Worm (Caenorhabditis elegans): ENCODE data around the gene mrpl-36.

Gene mrpl-36

ce11 chrIII:9824330-9824934, 23.5 kb downstream of the mrpl-36 start, which contains the start of gene lin-52 (continued):
- TF ChIP-seq egl-27 (tag; optimal IDR thresholded peaks at IDR 0.05): no peak
- no peak for TF ChIP-seq fos-1 (tag; optimal IDR thresholded peaks at IDR 0.05)

- no peak for TF ChIP-seq skn-1 (tag; optimal IDR thresholded peaks at IDR 0.05)
- TF ChIP-seq nhr-10 (tag; optimal IDR thresholded peaks at IDR 0.05): no peak
- TF ChIP-seq nhr-25 (tag; optimal IDR thresholded peaks at IDR 0.05): no peak
- TF ChIP-seq R02D3.7 (tag; optimal IDR thresholded peaks at IDR 0.05): no peak
- TF ChIP-seq peb-1 (tag; optimal IDR thresholded peaks at IDR 0.05): no peak
- TF ChIP-seq sma-3 (GFP tag; optimal IDR thresholded peaks at IDR 0.05): no peak
- no peak for TF ChIP-seq mab-5 (tag; optimal IDR thresholded peaks at IDR 0.05)
- no peak for TF ChIP-seq lin-13 (GFP tag; optimal IDR thresholded peaks at IDR 0.05)
- no peak for TF ChIP-seq nhr-129 (tag; optimal IDR thresholded peaks at IDR 0.05)
- TF ChIP-seq lin-11 (tag; optimal IDR thresholded peaks at IDR 0.05): no peak
- TF ChIP-seq nhr-11 (tag; optimal IDR thresholded peaks at IDR 0.05): no peak
- no peak for TF ChIP-seq nhr-12 (tag; optimal IDR thresholded peaks at IDR 0.05)
- TF ChIP-seq zag-1 (tag; optimal IDR thresholded peaks at IDR 0.05): no peak
- no peak for TF ChIP-seq alr-1 (tag; optimal IDR thresholded peaks at IDR 0.05)
- no peak for TF ChIP-seq unc-39 (tag; optimal IDR thresholded peaks at IDR 0.05)
- no peak for TF ChIP-seq elt-1 (tag; optimal IDR thresholded peaks at IDR 0.05)
- no peak for TF ChIP-seq sma-9 (GFP tag; optimal IDR thresholded peaks at IDR 0.05)
- TF ChIP-seq sma-9 (tag; optimal IDR thresholded peaks at IDR 0.05): no peak
- TF ChIP-seq elt-3 (tag; optimal IDR thresholded peaks at IDR 0.05): no peak
These were observed 24.2 kb downstream of the mrpl-36 start for ce11 chrIII:9823748-9824147.

- no peak for TF ChIP-seq sem-4 (tag; optimal IDR thresholded peaks at IDR 0.05)
- TF ChIP-seq lin-39 (tag; optimal IDR thresholded peaks at IDR 0.05): no peak
- no peak for TF ChIP-seq mdl-1 (tag; optimal IDR thresholded peaks at IDR 0.05)
- TF ChIP-seq mab-5 (tag; optimal IDR thresholded peaks at IDR 0.05): no peak
- TF ChIP-seq ztf-1 (GFP tag; conservative IDR thresholded peaks at IDR 0.05): no peak
- no peak for TF ChIP-seq nhr-12 (tag; optimal IDR thresholded peaks at IDR 0.05)
- no peak for TF ChIP-seq unc-62 (GFP tag; optimal IDR thresholded peaks at IDR 0.05)
These were observed 25.0 kb downstream of the mrpl-36 start, which contains the start of gene arl-5 for ce11 chrIII:9822942-9823341. TSS of gene arl-5 (plus strand) at chrIII:9823242.

ce11 chrIII:9818763-9819162, 29.2 kb downstream of the mrpl-36 start, which contains the start of gene panl-3:
TSS of gene panl-3 (plus strand) at chrIII:9819056.
- no peak for TF ChIP-seq dmd-4 (tag; optimal IDR thresholded peaks at IDR 0.05)
- TF ChIP-seq F13H6.1 (tag; optimal IDR thresholded peaks at IDR 0.05): peak; percentile 55
- no peak for TF ChIP-seq lin-39 (tag; optimal IDR thresholded peaks at IDR 0.05)
- TF ChIP-seq unc-62 (GFP tag; optimal IDR thresholded peaks at IDR 0.05): no peak
- no peak for TF ChIP-seq ama-1 (optimal IDR thresholded peaks at IDR 0.05)
- TF ChIP-seq ZK546.5 (tag; optimal IDR thresholded peaks at IDR 0.05): no peak
- peak; percentile 56 for TF ChIP-seq unc-55 (GFP tag; optimal IDR thresholded peaks at IDR 0.05)
- TF ChIP-seq snpc-4 (tag; optimal IDR thresholded peaks at IDR 0.05): no peak
- no peak for TF ChIP-seq nhr-23 (tag; optimal IDR thresholded peaks at IDR 0.05)
- TF ChIP-seq ztf-1 (GFP tag; conservative IDR thresholded peaks at IDR 0.05): no peak
- TF ChIP-seq elt-3 (tag; optimal IDR thresholded peaks at IDR 0.05): no peak
- TF ChIP-seq alr-1 (tag; optimal IDR thresholded peaks at IDR 0.05): no peak
- peak; percentile 65 for TF ChIP-seq gmeb-1 (tag; optimal IDR thresholded peaks at IDR 0.05)
- TF ChIP-seq sma-9 (GFP tag; optimal IDR thresholded peaks at IDR 0.05): peak; percentile 42
- TF ChIP-seq sma-9 (tag; optimal IDR thresholded peaks at IDR 0.05): no peak
- TF ChIP-seq elt-1 (tag; optimal IDR thresholded peaks at IDR 0.05): no peak
- TF ChIP-seq sem-4 (tag; optimal IDR thresholded peaks at IDR 0.05): peak; percentile 71
- TF ChIP-seq lin-13 (GFP tag; optimal IDR thresholded peaks at IDR 0.05): peak; percentile 51
- no peak for TF ChIP-seq mab-5 (tag; optimal IDR thresholded peaks at IDR 0.05)
- peak; percentile 41 for TF ChIP-seq lin-11 (tag; optimal IDR thresholded peaks at IDR 0.05)
- TF ChIP-seq nhr-11 (tag; optimal IDR thresholded peaks at IDR 0.05): no peak
- TF ChIP-seq nhr-6 (tag; optimal IDR thresholded peaks at IDR 0.05): no peak
- peak; percentile 0 for TF ChIP-seq ztf-4 (tag; optimal IDR thresholded peaks at IDR 0.05)
- TF ChIP-seq fos-1 (tag; optimal IDR thresholded peaks at IDR 0.05): peak; percentile 12
- no peak for TF ChIP-seq nhr-12 (tag; optimal IDR thresholded peaks at IDR 0.05)
- peak; percentile 48 for TF ChIP-seq nhr-21 (tag; optimal IDR thresholded peaks at IDR 0.05)
- TF ChIP-seq Y55F3AM.14 (GFP tag; optimal IDR thresholded peaks at IDR 0.05): no peak
- TF ChIP-seq blmp-1 (tag; optimal IDR thresholded peaks at IDR 0.05; ENCODE audit: insufficient read depth): peak; percentile 4
- no peak for TF ChIP-seq zag-1 (tag; optimal IDR thresholded peaks at IDR 0.05)
- TF ChIP-seq nhr-129 (tag; optimal IDR thresholded peaks at IDR 0.05): peak; percentile 91
- no peak for TF ChIP-seq skn-1 (tag; optimal IDR thresholded peaks at IDR 0.05)
- TF ChIP-seq nhr-237 (tag; optimal IDR thresholded peaks at IDR 0.05): no peak
- TF ChIP-seq crh-2 (tag; optimal IDR thresholded peaks at IDR 0.05): peak; percentile 53
- TF ChIP-seq sma-3 (GFP tag; optimal IDR thresholded peaks at IDR 0.05): peak; percentile 72
- no peak for TF ChIP-seq nhr-77 (tag; optimal IDR thresholded peaks at IDR 0.05)
- TF ChIP-seq peb-1 (tag; optimal IDR thresholded peaks at IDR 0.05): no peak
- TF ChIP-seq C34F6.9 (tag; optimal IDR thresholded peaks at IDR 0.05): peak; percentile 82
- TF ChIP-seq mdl-1 (tag; optimal IDR thresholded peaks at IDR 0.05): peak in 1 of 2 experiments; percentile 79
- TF ChIP-seq nhr-25 (tag; optimal IDR thresholded peaks at IDR 0.05): peak; percentile 67
- no peak for TF ChIP-seq ceh-16 (tag; optimal IDR thresholded peaks at IDR 0.05)
- TF ChIP-seq ceh-82 (tag; optimal IDR thresholded peaks at IDR 0.05): no peak

Data from whole organism, L2 larva.